Worm (Caenorhabditis elegans): ENCODE measurements around the gene C40A11.6.

DNA sequence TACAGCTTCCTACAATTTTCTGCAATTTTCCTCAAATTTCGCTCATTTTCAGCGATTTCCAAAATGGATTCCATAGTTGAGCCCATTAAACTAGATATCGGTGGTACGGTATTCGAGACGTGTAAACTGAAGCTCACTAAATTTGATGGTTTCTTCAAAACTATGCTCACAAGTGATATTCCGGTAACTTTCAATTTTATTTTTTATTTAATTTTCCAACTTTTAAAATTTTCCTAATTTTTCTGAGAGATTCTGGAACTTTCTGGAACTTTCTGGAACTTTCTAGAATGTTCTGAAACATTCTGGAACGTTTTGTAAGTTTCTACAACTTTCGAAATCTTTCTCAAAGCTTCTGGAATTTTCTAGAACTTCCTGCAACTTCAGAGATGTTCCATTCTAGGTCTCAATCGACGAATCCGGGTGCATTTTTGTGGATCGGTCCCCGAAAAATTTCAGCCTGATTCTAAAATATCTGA lies 1.5 kb upstream of the C40A11.6 start, which contains the start of gene C40A11.2:
- TF ChIP-seq lin-13 (GFP tag; optimal IDR thresholded peaks at IDR 0.05) (no peak), skn-1 (tag; optimal IDR thresholded peaks at IDR 0.05) (no peak), unc-62 (GFP tag; optimal IDR thresholded peaks at IDR 0.05) (no peak), egl-27 (tag; optimal IDR thresholded peaks at IDR 0.05) (no peak), nhr-23 (tag; optimal IDR thresholded peaks at IDR 0.05) (no peak), ZK546.5 (tag; optimal IDR thresholded peaks at IDR 0.05) (no peak), ceh-82 (tag; optimal IDR thresholded peaks at IDR 0.05) (no peak), ztf-1 (GFP tag; conservative IDR thresholded peaks at IDR 0.05) (no peak), ztf-4 (tag; optimal IDR thresholded peaks at IDR 0.05) (no peak), R02D3.7 (tag; optimal IDR thresholded peaks at IDR 0.05) (no peak), unc-39 (tag; optimal IDR thresholded peaks at IDR 0.05) (no peak)

Data from whole organism, L2 larva.